Comparison of ENCODE assay signal across 3 worm cellular contexts in the genomic region with DNA sequence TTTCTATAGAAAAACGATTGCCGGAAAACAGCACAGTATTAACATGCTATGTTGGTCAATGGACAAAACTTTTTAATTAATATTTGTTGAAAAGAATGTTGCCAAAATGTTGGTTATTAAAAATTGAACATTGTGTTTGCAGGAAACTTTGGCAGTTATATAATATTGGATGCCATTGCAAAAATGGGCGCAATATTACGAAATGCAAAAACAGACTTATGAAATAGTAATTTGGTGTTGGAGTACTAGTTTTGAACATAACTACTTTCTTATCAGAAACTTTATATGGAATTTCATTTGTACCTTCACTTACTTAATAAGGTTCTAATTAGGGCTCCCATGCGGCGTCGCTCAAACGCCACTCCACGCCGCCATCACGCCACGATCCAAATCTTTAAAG.
TF ChIP-seq lines count a peak whose summit lies in the region.

No protein-coding gene starts in this region.

TF ChIP-seq in whole organism, L1 larva, 84 proteins besides CTCF, POLR2A, EP300 and RAD21:
- TF ChIP-seq lsy-2 (tag; optimal IDR thresholded peaks at IDR 0.05; lab: Kevin White, UChicago): peak in 1 of 2 experiments; percentile 1
- TF ChIP-seq skn-1 (tag; optimal IDR thresholded peaks at IDR 0.05; lab: Kevin White, UChicago): peak; percentile 47
- no peak for TF ChIP-seq zip-4 (GFP tag; optimal IDR thresholded peaks at IDR 0.05; lab: Kevin White, UChicago)

TF ChIP-seq in whole organism, L2 larva, 48 proteins besides CTCF, POLR2A, EP300 and RAD21:
- TF ChIP-seq ZK546.5 (tag; optimal IDR thresholded peaks at IDR 0.05; lab: Kevin White, UChicago): no peak
- TF ChIP-seq nhr-129 (tag; optimal IDR thresholded peaks at IDR 0.05; lab: Kevin White, UChicago): peak; percentile 75
- TF ChIP-seq ztf-4 (tag; optimal IDR thresholded peaks at IDR 0.05; lab: Kevin White, UChicago): no peak

TF ChIP-seq in whole organism, L4 larva, 104 proteins besides CTCF, POLR2A, EP300 and RAD21:
- TF ChIP-seq egl-27 (tag; optimal IDR thresholded peaks at IDR 0.05; lab: Kevin White, UChicago) (no peak), lin-29 (GFP tag; IDR thresholded peaks at IDR 0.05; lab: Robert Waterston, UW) (no peak), spr-1 (tag; optimal IDR thresholded peaks at IDR 0.05; lab: Kevin White, UChicago) (no peak), zip-2 (tag; optimal IDR thresholded peaks at IDR 0.05; lab: Kevin White, UChicago) (peak; percentile 93), lin-1 (GFP tag; IDR thresholded peaks at IDR 0.05; lab: Robert Waterston, UW) (no peak), ceh-32 (tag; optimal IDR thresholded peaks at IDR 0.05; lab: Kevin White, UChicago; ENCODE audit: poor library complexity) (no peak)
